Fruit fly (Drosophila melanogaster): ENCODE results near the gene CG14937.

CG14937 gene

dm6 chr2L:11753455-11753854, 40.4 kb downstream of the CG14937 start, which contains the start of gene CG42470:
Gene CG42470 (minus strand): TSS chr2L:11753555.
- TF ChIP-seq EcR (GFP tag; optimal IDR thresholded peaks at IDR 0.05), result no peak
- no peak for TF ChIP-seq rn (GFP tag; IDR thresholded peaks at IDR 0.05)
- no peak for TF ChIP-seq gl (tag; optimal IDR thresholded peaks at IDR 0.05)
- TF ChIP-seq CG10348 (GFP tag; IDR thresholded peaks at IDR 0.05), result no peak
- TF ChIP-seq CG14655 (GFP tag; optimal IDR thresholded peaks at IDR 0.05), result no peak
- TF ChIP-seq CG12605 (GFP tag; IDR thresholded peaks at IDR 0.05), result no peak
- TF ChIP-seq Pif1A (GFP tag; optimal IDR thresholded peaks at IDR 0.05), result no peak
- TF ChIP-seq CG8301 (tag; optimal IDR thresholded peaks at IDR 0.05), result no peak
- TF ChIP-seq Snoo (tag; optimal IDR thresholded peaks at IDR 0.05), result no peak
- no peak for TF ChIP-seq CG4496 (GFP tag; IDR thresholded peaks at IDR 0.05)
- TF ChIP-seq CG32121 (GFP tag; IDR thresholded peaks at IDR 0.05), result no peak

Measured in whole organism, pupa.